Worm (Caenorhabditis elegans) whole organism, early embryonic: Measurements from ENCODE around the gene B0454.26.

Source experiments
- B0310.2 ChIP-seq: sonication (generic microtip); optimal IDR thresholded peaks from 2 replicates; lab custom pipeline; 2016; ENCODE audit warnings: mild to moderate bottlenecking, missing genetic modification characterization, missing compliant biosample characterization
- F13C5.2 ChIP-seq: sonication (generic microtip); optimal IDR thresholded peaks from 2 replicates; lab custom pipeline; 2017; ENCODE audit warnings: mild to moderate bottlenecking, missing genetic modification characterization, inconsistent platforms, missing compliant biosample characterization
- aly-1 ChIP-seq: sonication (generic microtip); optimal IDR thresholded peaks from 2 replicates; lab custom pipeline; 2016; ENCODE audit warnings: missing genetic modification characterization, missing compliant biosample characterization
- ama-1 ChIP-seq: fragments of 150-350 bp; optimal IDR thresholded peaks from 2 replicates; lab custom pipeline; 2014
- ceh-13 ChIP-seq: fragments of 200-800 bp; sonication (Bioruptor generic); optimal IDR thresholded peaks from 2 replicates; lab custom pipeline; 2018; ENCODE audit warnings: mild to moderate bottlenecking, missing genetic modification characterization, missing compliant biosample characterization
- ceh-36 ChIP-seq: sonication (generic microtip); optimal IDR thresholded peaks from 2 replicates; lab custom pipeline; 2016; ENCODE audit warnings: missing genetic modification characterization, inconsistent platforms, missing compliant biosample characterization
- ets-7 ChIP-seq: sonication (generic microtip); optimal IDR thresholded peaks from 2 replicates; lab custom pipeline; 2016; ENCODE audit warnings: missing genotype, missing genetic modification characterization, missing compliant biosample characterization
- flt-1 ChIP-seq: fragments of 200-800 bp; sonication (Bioruptor generic); IDR thresholded peaks from 2 replicates; pipeline ENCODE4 v1.3.6; 2022; ENCODE audit warnings: missing genetic modification characterization, missing compliant biosample characterization
- hmbx-1 ChIP-seq: sonication (generic microtip); optimal IDR thresholded peaks from 2 replicates; lab custom pipeline; 2016; ENCODE audit warnings: mild to moderate bottlenecking, missing genetic modification characterization, missing compliant biosample characterization
- hmg-4 ChIP-seq: fragments of 200-800 bp; sonication (Bioruptor generic); optimal IDR thresholded peaks from 2 replicates; lab custom pipeline; 2018; ENCODE audit warnings: mild to moderate bottlenecking, missing genetic modification characterization, missing compliant biosample characterization
- hnd-1 ChIP-seq: sonication (generic microtip); optimal IDR thresholded peaks from 2 replicates; lab custom pipeline; 2016; ENCODE audit warnings: missing genetic modification characterization, missing compliant biosample characterization
- pes-1 ChIP-seq: fragments of 200-800 bp; sonication (Bioruptor generic); IDR thresholded peaks from 2 replicates; pipeline ENCODE4 v1.3.6; 2022; ENCODE audit warnings: missing genetic modification reagents, missing genetic modification characterization, missing compliant biosample characterization
- scrt-1 ChIP-seq: fragments of 200-800 bp; sonication (Bioruptor generic); IDR thresholded peaks from 2 replicates; pipeline ENCODE4 v1.3.6; 2022; ENCODE audit warnings: missing genetic modification characterization, missing compliant biosample characterization
- sea-1 ChIP-seq: fragments of 200-800 bp; sonication (Bioruptor generic); conservative IDR thresholded peaks from 2 replicates; pipeline ENCODE4 v1.3.6; 2022; ENCODE audit warnings: missing genetic modification characterization, missing compliant biosample characterization
- tbx-11 ChIP-seq: fragments of 200-800 bp; sonication (Bioruptor generic); IDR thresholded peaks from 2 replicates; pipeline ENCODE4 v1.3.6; 2022; ENCODE audit warnings: missing genetic modification characterization, missing compliant biosample characterization
- tbx-37 ChIP-seq: fragments of 200-800 bp; sonication (Bioruptor generic); conservative IDR thresholded peaks from 2 replicates; pipeline ENCODE4 v1.3.6; 2022; ENCODE audit warnings: missing genetic modification reagents, missing genetic modification characterization, missing compliant biosample characterization
- tra-4 ChIP-seq: sonication (generic microtip); optimal IDR thresholded peaks from 2 replicates; lab custom pipeline; 2017; ENCODE audit warnings: missing genetic modification characterization, missing compliant biosample characterization

Gene B0454.26

DNA sequence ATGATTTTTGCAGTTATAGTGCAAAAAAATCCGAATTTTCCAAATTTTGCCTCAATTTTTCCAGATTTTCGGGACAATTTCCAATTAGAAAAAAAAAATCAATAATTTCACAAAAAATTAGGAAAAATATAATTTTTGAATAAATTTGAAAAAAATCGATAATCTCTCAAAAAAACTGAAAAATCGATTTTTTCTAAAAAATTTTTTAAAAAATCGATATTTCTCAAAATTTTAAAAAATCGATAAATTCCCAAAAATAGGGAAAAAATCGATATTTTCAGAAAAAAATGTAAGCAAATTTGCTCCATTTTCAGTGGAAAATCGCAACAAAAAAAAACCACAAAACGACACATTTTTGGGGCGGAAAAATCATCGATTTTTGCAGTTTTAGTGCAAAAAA is 29.5 kb upstream of the B0454.26 start:
- no peak for TF ChIP-seq tbx-37 (GFP tag; lab: Robert Waterston, UW)
- no peak for TF ChIP-seq aly-1 (tag; lab: Kevin White, UChicago)
- no peak for TF ChIP-seq ets-7 (tag; lab: Kevin White, UChicago)
- no peak for TF ChIP-seq ceh-13 (GFP tag; lab: Kevin White, UChicago)

DNA sequence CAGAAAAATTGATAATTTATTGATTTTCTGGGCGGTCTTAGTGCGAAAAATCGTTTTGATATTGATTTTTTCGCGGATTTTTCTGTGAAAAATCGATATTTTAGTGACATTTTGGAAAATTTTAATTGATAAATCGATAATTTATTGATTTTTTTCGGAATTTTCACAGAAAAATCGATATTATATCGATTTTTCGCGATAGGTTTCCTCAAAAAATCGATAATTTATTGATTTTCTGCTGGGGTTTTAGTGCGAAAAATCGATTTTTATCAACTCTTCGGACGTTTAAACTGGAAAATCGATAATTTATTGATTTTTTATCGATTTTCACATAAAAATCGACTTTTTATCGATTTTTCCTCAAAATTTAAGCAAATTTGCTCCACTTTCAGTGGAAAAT is 29.1 kb upstream of the B0454.26 start:
- no peak for TF ChIP-seq hmg-4
- no peak for TF ChIP-seq aly-1 (tag; lab: Kevin White, UChicago)
- no peak for TF ChIP-seq ama-1 (lab: Kevin White, UChicago)
- no peak for TF ChIP-seq tbx-11
- no peak for TF ChIP-seq flt-1
- TF ChIP-seq scrt-1 = no peak
- TF ChIP-seq pes-1 = no peak
- TF ChIP-seq tbx-37 (GFP tag; lab: Robert Waterston, UW) = no peak
- TF ChIP-seq ceh-13 (GFP tag; lab: Kevin White, UChicago) = no peak
- TF ChIP-seq tra-4 = no peak
- TF ChIP-seq B0310.2 = no peak
- no peak for TF ChIP-seq hmbx-1 (tag; lab: Kevin White, UChicago)
- no peak for TF ChIP-seq F13C5.2
- TF ChIP-seq hnd-1 (tag; lab: Kevin White, UChicago) = no peak
- no peak for TF ChIP-seq ets-7 (tag; lab: Kevin White, UChicago)
- no peak for TF ChIP-seq sea-1

ce11 chrII:3066401-3066800 is 28.0 kb upstream of the B0454.26 start:
- TF ChIP-seq ets-7 (tag; lab: Kevin White, UChicago) (no peak), sea-1 (no peak), B0310.2 (no peak), flt-1 (no peak), hmg-4 (no peak), F13C5.2 (no peak)

DNA sequence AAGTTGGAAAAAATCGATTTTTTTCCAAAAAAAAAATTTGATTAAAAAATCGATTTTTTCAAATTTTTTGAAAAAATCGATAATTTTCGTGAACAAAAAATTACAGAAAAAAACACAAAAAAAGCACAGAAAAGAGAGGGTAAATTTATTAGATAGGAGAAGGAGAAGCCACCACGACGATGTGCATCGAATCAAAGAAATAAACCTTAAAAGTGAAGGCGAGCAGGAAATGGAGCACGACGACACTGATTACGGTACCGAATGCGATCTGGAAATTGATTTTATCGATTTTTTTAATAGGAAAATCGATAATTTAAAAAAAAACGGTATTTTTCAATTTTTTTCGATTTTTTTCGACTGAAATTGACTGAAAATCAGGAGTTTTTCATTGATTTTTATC is 26.7 kb upstream of the B0454.26 start:
- TF ChIP-seq hmg-4 (no peak), sea-1 (no peak), pes-1 (no peak), hmbx-1 (tag; lab: Kevin White, UChicago) (no peak), tbx-11 (no peak), flt-1 (no peak), tra-4 (no peak), B0310.2 (no peak), hnd-1 (tag; lab: Kevin White, UChicago) (no peak), F13C5.2 (no peak), ceh-13 (GFP tag; lab: Kevin White, UChicago) (no peak)

DNA sequence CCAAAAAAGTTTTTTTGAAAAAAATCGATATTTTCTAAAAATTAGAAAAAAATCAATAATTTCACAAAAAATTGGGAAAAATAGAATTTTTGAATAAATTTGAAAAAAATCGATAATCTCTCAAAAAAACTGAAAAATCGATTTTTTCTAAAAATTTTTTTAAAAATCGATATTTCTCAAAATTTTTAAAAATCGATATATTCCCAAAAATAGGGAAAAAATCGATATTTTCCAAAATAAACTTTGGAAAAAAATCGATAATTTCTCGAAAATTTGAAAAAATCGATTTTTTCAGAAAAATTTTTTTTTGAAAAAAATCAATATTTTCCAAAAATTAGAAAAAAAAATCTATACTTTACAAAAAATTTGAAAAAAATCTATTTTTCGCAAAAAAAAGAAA is 26.3 kb upstream of the B0454.26 start:
- no peak for TF ChIP-seq tbx-37 (GFP tag; lab: Robert Waterston, UW)
- TF ChIP-seq tra-4 = no peak
- TF ChIP-seq B0310.2 = no peak

DNA sequence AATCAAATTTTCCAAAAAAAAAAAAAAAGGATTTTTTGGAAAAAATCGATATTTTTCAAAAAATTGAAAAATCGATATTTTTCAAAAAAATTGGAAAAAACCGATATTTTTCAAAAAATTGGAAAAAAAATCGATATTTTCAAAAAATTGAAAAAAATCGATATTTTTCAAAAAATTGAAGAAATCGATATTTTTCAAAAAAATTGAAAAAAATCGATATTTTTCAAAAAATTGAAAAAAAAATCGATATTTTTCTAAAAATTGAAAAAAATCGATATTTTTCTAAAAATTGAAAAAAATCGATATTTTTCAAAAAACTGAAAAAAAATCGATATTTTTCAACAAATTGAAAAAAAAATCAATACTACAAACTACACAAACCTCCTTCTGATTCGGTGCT is 25.6 kb upstream of the B0454.26 start:
- TF ChIP-seq ama-1 (lab: Kevin White, UChicago) = no peak
- no peak for TF ChIP-seq tbx-37 (GFP tag; lab: Robert Waterston, UW)
- TF ChIP-seq tra-4 = no peak
- no peak for TF ChIP-seq ceh-36 (tag; lab: Kevin White, UChicago)
- TF ChIP-seq aly-1 (tag; lab: Kevin White, UChicago) = no peak
- TF ChIP-seq pes-1 = no peak
- no peak for TF ChIP-seq scrt-1
- TF ChIP-seq B0310.2 = no peak
- TF ChIP-seq sea-1 = no peak
- no peak for TF ChIP-seq hnd-1 (tag; lab: Kevin White, UChicago)
- TF ChIP-seq hmg-4 = no peak
- TF ChIP-seq ceh-13 (GFP tag; lab: Kevin White, UChicago) = no peak
- no peak for TF ChIP-seq F13C5.2
- no peak for TF ChIP-seq flt-1
- TF ChIP-seq ets-7 (tag; lab: Kevin White, UChicago) = no peak
- no peak for TF ChIP-seq hmbx-1 (tag; lab: Kevin White, UChicago)
- TF ChIP-seq tbx-11 = no peak

DNA sequence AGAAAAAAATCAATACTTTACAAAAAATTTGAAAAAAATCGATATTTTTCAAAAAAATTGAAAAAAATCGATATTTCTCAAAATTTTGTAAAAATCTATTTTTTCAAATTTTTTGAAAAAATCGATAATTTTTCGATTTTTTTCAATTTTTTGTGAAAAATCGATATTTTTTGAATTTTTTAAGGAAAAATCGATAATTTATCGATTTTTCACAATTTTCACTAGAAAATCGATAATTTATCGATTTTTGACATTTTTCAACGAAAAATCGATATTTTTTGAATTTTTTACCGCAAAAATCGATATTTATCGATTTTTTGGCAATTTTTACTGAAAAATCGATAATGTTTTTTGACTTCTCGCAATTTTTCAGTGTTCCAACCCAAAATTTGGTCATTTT is 25.0 kb upstream of the B0454.26 start:
- TF ChIP-seq hmg-4 (no peak), sea-1 (no peak), tra-4 (no peak), tbx-11 (no peak), scrt-1 (no peak), B0310.2 (no peak), ceh-13 (GFP tag; lab: Kevin White, UChicago) (no peak), F13C5.2 (no peak), hnd-1 (tag; lab: Kevin White, UChicago) (no peak), pes-1 (no peak), aly-1 (tag; lab: Kevin White, UChicago) (no peak), ceh-36 (tag; lab: Kevin White, UChicago) (no peak), hmbx-1 (tag; lab: Kevin White, UChicago) (no peak), ama-1 (lab: Kevin White, UChicago) (no peak), flt-1 (no peak), ets-7 (tag; lab: Kevin White, UChicago) (no peak), tbx-37 (GFP tag; lab: Robert Waterston, UW) (no peak)

- no peak for TF ChIP-seq ama-1 (lab: Kevin White, UChicago)
- TF ChIP-seq ceh-36 (tag; lab: Kevin White, UChicago) = no peak
These were observed 24.5 kb upstream of the B0454.26 start for ce11 chrII:3062876-3063275.

ce11 chrII:3062222-3062621 is 23.9 kb upstream of the B0454.26 start:
- no peak for TF ChIP-seq tbx-37 (GFP tag; lab: Robert Waterston, UW)
- no peak for TF ChIP-seq ama-1 (lab: Kevin White, UChicago)
- TF ChIP-seq tbx-11 = no peak
- no peak for TF ChIP-seq hnd-1 (tag; lab: Kevin White, UChicago)
- no peak for TF ChIP-seq hmbx-1 (tag; lab: Kevin White, UChicago)
- no peak for TF ChIP-seq ceh-13 (GFP tag; lab: Kevin White, UChicago)
- no peak for TF ChIP-seq F13C5.2
- TF ChIP-seq ets-7 (tag; lab: Kevin White, UChicago) = no peak
- no peak for TF ChIP-seq aly-1 (tag; lab: Kevin White, UChicago)
- TF ChIP-seq tra-4 = no peak
- 0 out of 2 replicates have a peak, but pooled peaks have one; percentile 9 for TF ChIP-seq scrt-1
- TF ChIP-seq B0310.2 = no peak
- TF ChIP-seq hmg-4 = no peak
- TF ChIP-seq pes-1 = 0 out of 2 replicates have a peak, but pooled peaks have one; percentile 26
- no peak for TF ChIP-seq sea-1
- TF ChIP-seq ceh-36 (tag; lab: Kevin White, UChicago) = no peak
- no peak for TF ChIP-seq flt-1
